Worm (Caenorhabditis elegans) whole organism, L1 larva: Measurements from ENCODE around the gene Y50D4A.6.

Experiments
- C34B4.2 ChIP-seq: sonication (generic microtip); optimal IDR thresholded peaks from 2 replicates; lab custom pipeline; 2017; ENCODE audit warnings: mild to moderate bottlenecking, missing genetic modification characterization, missing compliant biosample characterization
- aha-1 ChIP-seq: fragments of 150-350 bp; optimal IDR thresholded peaks from 2 replicates; lab custom pipeline; 2014; ENCODE audit warnings: missing biosample characterization, missing genetic modification characterization
- alr-1 ChIP-seq: fragments of 200-800 bp; sonication (Bioruptor generic); optimal IDR thresholded peaks from 2 replicates; lab custom pipeline; 2018; ENCODE audit warnings: borderline replicate concordance, mild to moderate bottlenecking, missing genetic modification characterization, missing compliant biosample characterization
- aly-2 ChIP-seq: fragments of 150-350 bp; optimal IDR thresholded peaks from 2 replicates; lab custom pipeline; 2014; ENCODE audit warnings: missing biosample characterization, missing genetic modification characterization
- blmp-1 ChIP-seq: fragments of 150-350 bp; optimal IDR thresholded peaks from 2 replicates; lab custom pipeline; 2014; ENCODE audit warnings: missing biosample characterization, missing genetic modification characterization
- ceh-63 ChIP-seq: fragments of 200-800 bp; sonication (Bioruptor generic); optimal IDR thresholded peaks from 2 replicates; lab custom pipeline; 2018; ENCODE audit warnings: mild to moderate bottlenecking, missing genetic modification characterization, missing compliant biosample characterization
- ceh-8 ChIP-seq: fragments of 200-800 bp; sonication (Bioruptor generic); optimal IDR thresholded peaks from 2 replicates; lab custom pipeline; 2018; ENCODE audit warnings: mild to moderate bottlenecking, missing genetic modification characterization, moderate library complexity, missing compliant biosample characterization
- ceh-82 ChIP-seq, 3 experiments: fragments of 150-350 bp in 1 of 3; sonication (generic microtip) in 2 of 3; optimal IDR thresholded peaks; 2 replicates each; lab custom pipeline; 2014 to 2017; ENCODE audit warnings: missing biosample characterization in 3 of 3, missing genetic modification characterization in 3 of 3
- ceh-88 ChIP-seq: fragments of 200-800 bp; sonication (Bioruptor generic); IDR thresholded peaks from 2 replicates; pipeline ENCODE4 v1.3.6; 2022; ENCODE audit warnings: missing genetic modification characterization, missing compliant biosample characterization
- ceh-90 ChIP-seq: sonication (generic microtip); optimal IDR thresholded peaks from 2 replicates; lab custom pipeline; 2016; ENCODE audit warnings: missing genetic modification characterization, missing compliant biosample characterization
- ces-1 ChIP-seq: fragments of 150-350 bp; optimal IDR thresholded peaks from 2 replicates; lab custom pipeline; 2014; ENCODE audit warnings: missing biosample characterization, missing genetic modification reagents, missing genetic modification characterization
- dpl-1 ChIP-seq, 3 experiments: fragments of 150-350 bp in 2 of 3; sonication (generic microtip) in 1 of 3; optimal IDR thresholded peaks; 2 replicates each; lab custom pipeline; 2014 to 2017; ENCODE audit warnings: missing biosample characterization in 3 of 3, missing genetic modification characterization in 3 of 3, missing genetic modification reagents in 3 of 3
- dsc-1 ChIP-seq: sonication (generic microtip); optimal IDR thresholded peaks from 2 replicates; lab custom pipeline; 2016; ENCODE audit warnings: mild to moderate bottlenecking, missing genetic modification characterization, missing compliant biosample characterization
- efl-1 ChIP-seq, 4 experiments: fragments of 150-350 bp; optimal IDR thresholded peaks in 3 of 4; peaks in 1 of 4; 1 replicate in 1 of 4; 2 replicates in 3 of 4; lab custom pipeline; 2014; ENCODE audit warnings: missing biosample characterization in 2 of 4, missing genetic modification characterization in 2 of 4, missing genetic modification reagents in 2 of 4
- egl-27 ChIP-seq, 2 experiments: fragments of 150-350 bp in 1 of 2; sonication (generic microtip); optimal IDR thresholded peaks; 3 replicates each; lab custom pipeline; 2017 to 2018; ENCODE audit warnings: missing biosample characterization in 2 of 2, missing genetic modification characterization in 2 of 2, missing genetic modification reagents in 2 of 2
- elt-2 ChIP-seq: sonication (generic microtip); optimal IDR thresholded peaks from 2 replicates; lab custom pipeline; 2016; ENCODE audit warnings: missing genetic modification characterization, mild to moderate bottlenecking, inconsistent platforms, missing compliant biosample characterization, missing genetic modification reagents
- elt-3 ChIP-seq, 6 experiments: fragments of 150-350 bp in 1 of 6; sonication (generic microtip); optimal IDR thresholded peaks; 2 replicates each; lab custom pipeline; 2017 to 2018; ENCODE audit warnings: missing biosample characterization in 6 of 6, missing genetic modification characterization in 6 of 6, inconsistent platforms in 1 of 6
- fkh-4 ChIP-seq: sonication (generic microtip); optimal IDR thresholded peaks from 2 replicates; lab custom pipeline; 2016; ENCODE audit warnings: missing compliant biosample characterization, missing genetic modification characterization, borderline replicate concordance
- grh-1 ChIP-seq: fragments of 200-800 bp; sonication (Bioruptor generic); IDR thresholded peaks from 2 replicates; pipeline ENCODE4 v1.3.6; 2022; ENCODE audit warnings: missing genetic modification reagents, missing genetic modification characterization, missing compliant biosample characterization
- hlh-4 ChIP-seq: sonication (generic microtip); optimal IDR thresholded peaks from 2 replicates; lab custom pipeline; 2016; ENCODE audit warnings: mild to moderate bottlenecking, missing genetic modification characterization, missing compliant biosample characterization
- irx-1 ChIP-seq: sonication (generic microtip); optimal IDR thresholded peaks from 2 replicates; lab custom pipeline; 2016; ENCODE audit warnings: missing genetic modification characterization, missing compliant biosample characterization
- jun-1 ChIP-seq: fragments of 150-350 bp; optimal IDR thresholded peaks from 2 replicates; lab custom pipeline; 2014; ENCODE audit warnings: missing biosample characterization, missing genetic modification reagents, missing genetic modification characterization
- lin-14 ChIP-seq: fragments of 200-800 bp; sonication (Bioruptor generic); optimal IDR thresholded peaks from 2 replicates; lab custom pipeline; 2018; ENCODE audit warnings: mild to moderate bottlenecking, missing genetic modification characterization, moderate library complexity, missing compliant biosample characterization
- lin-39 ChIP-seq: fragments of 150-350 bp; optimal IDR thresholded peaks from 2 replicates; lab custom pipeline; 2014; ENCODE audit warnings: missing biosample characterization, missing genetic modification reagents, missing genetic modification characterization
- lir-3 ChIP-seq: sonication (generic microtip); optimal IDR thresholded peaks from 2 replicates; lab custom pipeline; 2016; ENCODE audit warnings: mild to moderate bottlenecking, missing genetic modification characterization, moderate library complexity, missing compliant biosample characterization; ENCODE audit not compliant: poor library complexity
- mab-9 ChIP-seq: fragments of 200-800 bp; sonication (Bioruptor generic); IDR thresholded peaks from 2 replicates; pipeline ENCODE4 v1.3.6; 2022; ENCODE audit warnings: missing genetic modification reagents, missing genetic modification characterization, missing compliant biosample characterization
- mdl-1 ChIP-seq, 2 experiments: fragments of 150-350 bp; optimal IDR thresholded peaks; 2 replicates each; lab custom pipeline; 2014 to 2017; ENCODE audit warnings: missing biosample characterization in 2 of 2, missing genetic modification characterization in 2 of 2, inconsistent platforms in 1 of 2
- nhr-19 ChIP-seq: fragments of 200-800 bp; sonication (Bioruptor generic); conservative IDR thresholded peaks from 2 replicates; pipeline ENCODE4 v1.3.6; 2022; ENCODE audit warnings: missing genetic modification characterization, missing compliant biosample characterization
- nhr-20 ChIP-seq: sonication (generic microtip); optimal IDR thresholded peaks from 2 replicates; lab custom pipeline; 2016; ENCODE audit warnings: mild to moderate bottlenecking, missing genetic modification characterization, missing compliant biosample characterization
- nhr-237 ChIP-seq: fragments of 150-350 bp; optimal IDR thresholded peaks from 2 replicates; lab custom pipeline; 2014; ENCODE audit warnings: missing biosample characterization, missing genetic modification characterization
- nhr-84 ChIP-seq: sonication (generic microtip); optimal IDR thresholded peaks from 2 replicates; lab custom pipeline; 2017; ENCODE audit warnings: missing biosample characterization, missing genetic modification characterization
- pag-3 ChIP-seq: sonication (generic microtip); optimal IDR thresholded peaks from 2 replicates; lab custom pipeline; 2017; ENCODE audit warnings: missing genetic modification characterization, mild to moderate bottlenecking, missing compliant biosample characterization, antibody characterized with exemption, borderline replicate concordance; ENCODE audit not compliant: insufficient read depth
- pqm-1 ChIP-seq: sonication (generic microtip); optimal IDR thresholded peaks from 3 replicates; lab custom pipeline; 2017; ENCODE audit warnings: missing biosample characterization, missing genetic modification characterization
- rnt-1 ChIP-seq: sonication (generic microtip); optimal IDR thresholded peaks from 2 replicates; lab custom pipeline; 2016; ENCODE audit warnings: mild to moderate bottlenecking, missing genetic modification characterization, moderate library complexity, missing compliant biosample characterization
- snu-23 ChIP-seq: sonication (generic microtip); optimal IDR thresholded peaks from 2 replicates; lab custom pipeline; 2016; ENCODE audit warnings: missing genetic modification characterization, missing compliant biosample characterization
- sox-4 ChIP-seq: sonication (generic microtip); optimal IDR thresholded peaks from 2 replicates; lab custom pipeline; 2016; ENCODE audit warnings: missing genetic modification characterization, missing compliant biosample characterization
- sptf-1 ChIP-seq: fragments of 150-350 bp; optimal IDR thresholded peaks from 2 replicates; lab custom pipeline; 2014; ENCODE audit warnings: missing biosample characterization, missing genetic modification characterization
- sup-37 ChIP-seq: fragments of 200-800 bp; sonication (Bioruptor generic); optimal IDR thresholded peaks from 2 replicates; lab custom pipeline; 2018; ENCODE audit warnings: mild to moderate bottlenecking, missing genetic modification characterization, missing compliant biosample characterization
- swsn-7 ChIP-seq: sonication (generic microtip); optimal IDR thresholded peaks from 2 replicates; lab custom pipeline; 2016; ENCODE audit warnings: missing genetic modification characterization, missing compliant biosample characterization
- tbx-2 ChIP-seq: sonication (generic microtip); optimal IDR thresholded peaks from 2 replicates; lab custom pipeline; 2016; ENCODE audit warnings: missing genetic modification characterization, missing compliant biosample characterization
- tlp-1 ChIP-seq: fragments of 150-350 bp; optimal IDR thresholded peaks from 2 replicates; lab custom pipeline; 2014; ENCODE audit warnings: missing biosample characterization, missing genetic modification characterization
- unc-130 ChIP-seq: fragments of 150-350 bp; optimal IDR thresholded peaks from 2 replicates; lab custom pipeline; 2017; ENCODE audit warnings: missing biosample characterization, missing genetic modification characterization, inconsistent platforms
- unc-62 ChIP-seq: fragments of 150-350 bp; optimal IDR thresholded peaks from 2 replicates; lab custom pipeline; 2014; ENCODE audit warnings: missing biosample characterization, missing genetic modification reagents, missing genetic modification characterization
- vab-15 ChIP-seq: sonication (generic microtip); optimal IDR thresholded peaks from 2 replicates; lab custom pipeline; 2017; ENCODE audit warnings: missing genotype, mild to moderate bottlenecking, missing genetic modification characterization, missing compliant biosample characterization
- xbp-1 ChIP-seq: sonication (generic microtip); optimal IDR thresholded peaks from 2 replicates; lab custom pipeline; 2016; ENCODE audit warnings: missing genetic modification characterization, missing compliant biosample characterization
- zip-4 ChIP-seq: fragments of 200-800 bp; sonication (Bioruptor generic); optimal IDR thresholded peaks from 2 replicates; lab custom pipeline; 2018; ENCODE audit warnings: mild to moderate bottlenecking, missing genetic modification characterization, moderate library complexity, missing compliant biosample characterization
- ztf-11 ChIP-seq, 2 experiments: sonication (generic microtip); optimal IDR thresholded peaks; 2 replicates each; lab custom pipeline; 2016 to 2017; ENCODE audit warnings: missing genetic modification characterization in 2 of 2, missing biosample characterization in 1 of 2, missing compliant biosample characterization in 1 of 2
- ztf-4 ChIP-seq: fragments of 150-350 bp; optimal IDR thresholded peaks from 2 replicates; lab custom pipeline; 2014; ENCODE audit warnings: missing biosample characterization, missing genetic modification characterization

The Y50D4A.6 gene

DNA sequence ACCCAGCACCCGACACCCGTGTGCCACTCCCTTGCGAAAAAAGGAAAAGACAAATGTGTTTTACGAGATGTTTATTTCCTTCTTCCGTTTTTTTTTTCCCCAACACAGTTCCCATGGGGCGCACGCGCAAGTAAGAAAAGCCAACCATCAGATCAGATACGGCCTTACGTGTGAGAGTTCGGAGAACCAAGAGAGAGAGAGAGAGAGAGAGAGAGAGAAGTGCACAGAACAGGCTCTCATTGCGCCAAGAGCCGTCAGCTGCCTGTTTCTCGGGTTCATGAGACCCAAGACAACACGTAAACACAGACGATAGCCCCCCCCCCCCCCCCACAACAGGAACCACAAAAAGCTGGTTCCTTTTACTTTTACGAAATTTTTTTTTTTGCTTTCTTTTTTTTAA is 47.2 kb downstream of the Y50D4A.6 start (continued):
- TF ChIP-seq dsc-1 (tag; lab: Kevin White, UChicago): no peak
- TF ChIP-seq tlp-1: no peak
- TF ChIP-seq pqm-1 (tag; lab: Kevin White, UChicago): no peak
- no peak for TF ChIP-seq ces-1 (GFP tag; lab: Kevin White, UChicago)
- TF ChIP-seq pag-3 (tag; lab: Kevin White, UChicago): no peak
- no peak for TF ChIP-seq lir-3
- no peak for TF ChIP-seq xbp-1 (tag; lab: Kevin White, UChicago)
- no peak for TF ChIP-seq sup-37 (GFP tag; lab: Kevin White, UChicago)
- no peak for TF ChIP-seq lin-14 (GFP tag; lab: Kevin White, UChicago)
- no peak for TF ChIP-seq ztf-4 (tag; lab: Kevin White, UChicago)
- no peak for TF ChIP-seq mdl-1 (tag; optimal IDR thresholded peaks at IDR 0.05; lab: Kevin White, UChicago)
- TF ChIP-seq efl-1 (optimal IDR thresholded peaks at IDR 0.05; lab: Kevin White, UChicago): no peak
- TF ChIP-seq efl-1 (GFP tag; optimal IDR thresholded peaks at IDR 0.05 in 1 of 2; lab: Kevin White, UChicago): peak in 1 of 2 experiments; percentile 52
- no peak for TF ChIP-seq egl-27 (tag; optimal IDR thresholded peaks at IDR 0.05; lab: Kevin White, UChicago)
- TF ChIP-seq snu-23 (GFP tag; lab: Kevin White, UChicago): no peak

DNA sequence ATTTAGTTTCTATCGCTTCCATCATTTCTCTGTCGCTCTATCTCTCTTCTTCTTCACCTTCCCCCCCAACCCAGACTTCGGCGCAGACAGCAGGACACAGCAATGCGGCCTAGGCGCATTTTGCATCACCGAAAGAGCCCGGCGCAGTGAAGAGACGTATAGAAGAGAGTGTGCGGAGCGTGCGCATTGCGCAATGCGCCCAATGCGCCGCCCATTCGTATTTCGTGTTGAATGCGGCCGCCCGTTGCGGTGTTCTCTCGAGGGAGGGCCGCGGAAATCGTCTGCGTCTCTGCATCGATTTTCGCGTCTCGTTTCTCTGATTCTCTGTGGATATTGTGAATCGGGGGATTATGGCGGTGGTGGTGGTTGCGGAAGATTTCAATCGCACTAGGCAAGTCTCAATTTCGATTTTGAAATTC is 47.7 kb downstream of the Y50D4A.6 start:
- TF ChIP-seq zip-4 (GFP tag; lab: Kevin White, UChicago) (peak; percentile 96), hlh-4 (tag; lab: Kevin White, UChicago) (peak; percentile 86), efl-1 (optimal IDR thresholded peaks at IDR 0.05; lab: Kevin White, UChicago) (peak; percentile 89 to 94), efl-1 (GFP tag; optimal IDR thresholded peaks at IDR 0.05 in 1 of 2; lab: Kevin White, UChicago) (peak; percentile 61 to 97), nhr-237 (tag; lab: Kevin White, UChicago) (peak; percentile 95), irx-1 (tag; lab: Kevin White, UChicago) (peak; percentile 97), nhr-19 (GFP tag; lab: Robert Waterston, UW) (peak; percentile 99), aly-2 (tag; lab: Kevin White, UChicago) (peak; percentile 80), dpl-1 (GFP tag; optimal IDR thresholded peaks at IDR 0.05; lab: Kevin White, UChicago) (peak; percentile 63 to 77 (median 66)), fkh-4 (tag; lab: Kevin White, UChicago) (peak; percentile 84), nhr-84 (tag; lab: Kevin White, UChicago) (no peak), lir-3 (peak; percentile 88), jun-1 (tag; lab: Kevin White, UChicago) (peak; percentile 98), blmp-1 (peak; percentile 82), lin-39 (peak; percentile 88), C34B4.2 (tag; lab: Kevin White, UChicago) (peak; percentile 100), ceh-63 (no peak), vab-15 (tag; lab: Kevin White, UChicago) (no peak), ceh-8 (peak; percentile 98), swsn-7 (tag; lab: Kevin White, UChicago) (peak; percentile 100), unc-130 (tag; lab: Kevin White, UChicago) (peak; percentile 97), aha-1 (peak; percentile 88), ztf-11 (tag; optimal IDR thresholded peaks at IDR 0.05; lab: Kevin White, UChicago) (peak in 1 of 2 experiments; percentile 99), nhr-20 (tag; lab: Kevin White, UChicago) (peak; percentile 99), lin-14 (GFP tag; lab: Kevin White, UChicago) (peak; percentile 100), elt-3 (tag; optimal IDR thresholded peaks at IDR 0.05; lab: Kevin White, UChicago) (peak in 4 of 6 experiments; percentile 27 to 94 (median 79)), mab-9 (GFP tag; lab: Robert Waterston, UW) (peak; percentile 96), sox-4 (tag; lab: Kevin White, UChicago) (peak; percentile 100), ceh-82 (tag; optimal IDR thresholded peaks at IDR 0.05; lab: Kevin White, UChicago) (peak; percentile 96 to 98 (median 98)), ceh-90 (tag; lab: Kevin White, UChicago) (no peak), ces-1 (GFP tag; lab: Kevin White, UChicago) (peak; percentile 91), sptf-1 (tag; lab: Kevin White, UChicago) (no peak), unc-62 (GFP tag; lab: Kevin White, UChicago) (peak; percentile 70), ceh-88 (GFP tag; lab: Robert Waterston, UW) (peak; percentile 94), dsc-1 (tag; lab: Kevin White, UChicago) (peak; percentile 100), alr-1 (tag; lab: Kevin White, UChicago) (no peak), egl-27 (tag; optimal IDR thresholded peaks at IDR 0.05; lab: Kevin White, UChicago) (peak; percentile 69 to 91), grh-1 (GFP tag; lab: Robert Waterston, UW) (peak; percentile 92), rnt-1 (tag; lab: Kevin White, UChicago) (peak; percentile 95), sup-37 (GFP tag; lab: Kevin White, UChicago) (peak; percentile 99), tbx-2 (tag; lab: Kevin White, UChicago) (peak; percentile 100), elt-2 (tag; lab: Kevin White, UChicago) (peak; percentile 98)
